Fruit fly (Drosophila melanogaster) ovary, adult (tissue): ENCODE measurements around the gene Sos.

Experiments used
- CG17801 ChIP-seq: fragments of 200-800 bp; optimal IDR thresholded peaks from 2 replicates; lab custom pipeline; 2019; ENCODE audit warnings: missing biosample characterization, mild to moderate bottlenecking, missing genetic modification characterization, moderate library complexity; ENCODE audit not compliant: partially characterized antibody

Gene Sos

dm6 chr2L:13867653-13868052 lies 54.0 kb downstream of the Sos start:
- no peak for TF ChIP-seq CG17801 (GFP tag; lab: Kevin White, UChicago)

DNA sequence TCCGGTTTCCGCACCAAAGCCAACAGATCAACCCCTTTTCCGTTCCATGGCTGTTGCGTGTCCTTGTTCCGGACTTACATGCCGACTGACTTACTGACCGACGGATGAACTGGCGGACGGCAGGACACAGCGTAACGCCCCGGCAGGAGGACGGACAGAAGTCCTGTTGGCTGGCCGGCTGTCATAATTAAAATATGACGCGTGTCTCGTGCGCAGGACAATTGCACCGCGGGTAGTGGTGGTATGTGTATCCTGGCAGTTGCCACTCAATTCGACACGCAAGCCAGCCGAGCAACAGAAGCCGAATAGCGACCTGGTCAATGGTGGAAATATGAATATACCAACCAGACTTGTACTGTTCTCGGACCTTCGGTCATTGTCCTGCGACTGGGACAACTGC lies 55.8 kb downstream of the Sos start:
- no peak for TF ChIP-seq CG17801 (GFP tag; lab: Kevin White, UChicago)
